Fruit fly (Drosophila melanogaster) whole organism, embryonic: ENCODE measurements around the gene kairos.
A peak's percentile ranks its signal among the peaks of the same experiment; 100 is the strongest.

Experiments used
- ATbp ChIP-seq: fragments of 200-800 bp; sonication (Bioruptor generic); optimal IDR thresholded peaks from 2 replicates; lab custom pipeline; 2017; ENCODE audit warnings: missing biosample characterization, mild to moderate bottlenecking, missing genetic modification characterization, missing genetic modification reagents
- CG10543 ChIP-seq: fragments of 200-800 bp; sonication (Bioruptor generic); optimal IDR thresholded peaks from 3 replicates; lab custom pipeline; 2017; ENCODE audit warnings: missing biosample characterization, mild to moderate bottlenecking, missing genetic modification characterization, moderate library complexity
- CG10654 ChIP-seq: fragments of 200-800 bp; sonication (Bioruptor generic); optimal IDR thresholded peaks from 2 replicates; lab custom pipeline; 2016; ENCODE audit warnings: missing biosample characterization, missing genetic modification characterization
- CG11085 ChIP-seq: fragments of 200-800 bp; sonication (Bioruptor generic); IDR thresholded peaks from 2 replicates; pipeline ENCODE4 v1.3.6; 2022; ENCODE audit warnings: missing biosample characterization, missing genetic modification characterization
- CG11093 ChIP-seq: fragments of 200-800 bp; sonication (Bioruptor generic); IDR thresholded peaks from 3 replicates; pipeline ENCODE4 v1.3.6; 2022; ENCODE audit warnings: missing biosample characterization, missing genetic modification characterization
- CG15479 ChIP-seq: fragments of 200-800 bp; sonication (Bioruptor generic); optimal IDR thresholded peaks from 3 replicates; lab custom pipeline; 2019; ENCODE audit warnings: missing biosample characterization, mild to moderate bottlenecking, missing genetic modification characterization, moderate library complexity
- CG15601 ChIP-seq: fragments of 200-800 bp; sonication (Bioruptor generic); optimal IDR thresholded peaks from 3 replicates; lab custom pipeline; 2019; ENCODE audit warnings: missing biosample characterization, mild to moderate bottlenecking, missing genetic modification characterization, moderate library complexity
- CG16813 ChIP-seq: fragments of 200-800 bp; sonication (Bioruptor generic); IDR thresholded peaks from 3 replicates; pipeline ENCODE4 v1.3.6; 2022; ENCODE audit warnings: missing biosample characterization, missing genetic modification characterization; ENCODE audit not compliant: partially characterized antibody
- CG16815 ChIP-seq: fragments of 200-800 bp; sonication (Bioruptor generic); optimal IDR thresholded peaks from 3 replicates; lab custom pipeline; 2017; ENCODE audit warnings: missing biosample characterization, mild to moderate bottlenecking, missing genetic modification characterization
- CG17912 ChIP-seq: fragments of 200-800 bp; sonication (Bioruptor generic); optimal IDR thresholded peaks from 2 replicates; lab custom pipeline; 2018; ENCODE audit warnings: missing biosample characterization, mild to moderate bottlenecking, missing genetic modification characterization
- CG18011 ChIP-seq: fragments of 200-800 bp; sonication (Bioruptor generic); optimal IDR thresholded peaks from 2 replicates; lab custom pipeline; 2017; ENCODE audit warnings: missing biosample characterization, missing genetic modification characterization, mild to moderate bottlenecking, moderate library complexity, missing genotype
- CG18599 ChIP-seq: fragments of 200-800 bp; sonication (Bioruptor generic); optimal IDR thresholded peaks from 3 replicates; lab custom pipeline; 2017; ENCODE audit warnings: missing biosample characterization, missing genetic modification characterization, mild to moderate bottlenecking, moderate library complexity, missing genetic modification reagents
- CG31441 ChIP-seq: fragments of 200-800 bp; sonication (Bioruptor generic); IDR thresholded peaks from 2 replicates; pipeline ENCODE4 v1.3.6; 2022; ENCODE audit warnings: missing biosample characterization, missing genetic modification characterization
- CG33213 ChIP-seq: fragments of 200-800 bp; sonication (Bioruptor generic); optimal IDR thresholded peaks from 3 replicates; lab custom pipeline; 2016; ENCODE audit warnings: missing biosample characterization, missing genetic modification characterization
- CG3847 ChIP-seq: fragments of 200-800 bp; sonication (Bioruptor generic); IDR thresholded peaks from 2 replicates; pipeline ENCODE4 v1.3.6; 2022; ENCODE audit warnings: missing biosample characterization, missing genetic modification characterization
- CG4730 ChIP-seq: fragments of 200-800 bp; sonication (Bioruptor generic); IDR thresholded peaks from 2 replicates; pipeline ENCODE4 v1.3.6; 2022; ENCODE audit warnings: missing biosample characterization, missing genetic modification characterization
- CG7556 ChIP-seq: fragments of 200-800 bp; sonication (Bioruptor generic); optimal IDR thresholded peaks from 2 replicates; lab custom pipeline; 2017; ENCODE audit warnings: missing biosample characterization, mild to moderate bottlenecking, missing genetic modification characterization
- CG8359 ChIP-seq: fragments of 200-800 bp; sonication (Bioruptor generic); optimal IDR thresholded peaks from 2 replicates; lab custom pipeline; 2017; ENCODE audit warnings: missing biosample characterization, mild to moderate bottlenecking, missing genetic modification characterization, borderline replicate concordance
- CTCF ChIP-seq: fragments of 200-800 bp; sonication (Bioruptor generic); optimal IDR thresholded peaks from 2 replicates; lab custom pipeline; 2017; ENCODE audit warnings: missing biosample characterization, mild to moderate bottlenecking, missing genetic modification characterization, moderate library complexity
- Camta ChIP-seq: fragments of 200-800 bp; sonication (Bioruptor generic); optimal IDR thresholded peaks from 2 replicates; lab custom pipeline; 2016; ENCODE audit warnings: missing biosample characterization, missing genetic modification characterization
- Doc2 ChIP-seq: fragments of 200-800 bp; sonication (Bioruptor generic); IDR thresholded peaks from 2 replicates; pipeline ENCODE4 v1.3.6; 2022; ENCODE audit warnings: missing biosample characterization, missing genetic modification characterization
- Drgx ChIP-seq: fragments of 200-800 bp; sonication (Bioruptor generic); IDR thresholded peaks from 2 replicates; pipeline ENCODE4 v1.3.6; 2022; ENCODE audit warnings: missing biosample characterization, missing genetic modification characterization
- ERR ChIP-seq: fragments of 200-800 bp; sonication (Bioruptor generic); optimal IDR thresholded peaks from 2 replicates; lab custom pipeline; 2016; ENCODE audit warnings: missing biosample characterization, missing genetic modification characterization
- GATAe ChIP-seq: fragments of 200-800 bp; sonication (Bioruptor generic); conservative IDR thresholded peaks from 2 replicates; pipeline ENCODE4 v1.3.6; 2022; ENCODE audit warnings: missing biosample characterization, missing genetic modification characterization
- HLHmδ ChIP-seq: fragments of 200-800 bp; sonication (Bioruptor generic); optimal IDR thresholded peaks from 2 replicates; lab custom pipeline; 2018; ENCODE audit warnings: missing biosample characterization, mild to moderate bottlenecking, missing genetic modification characterization, moderate library complexity
- HmgD ChIP-seq: fragments of 200-800 bp; sonication (Bioruptor generic); optimal IDR thresholded peaks from 3 replicates; lab custom pipeline; 2016; ENCODE audit warnings: missing biosample characterization, missing genetic modification characterization
- Hr78 ChIP-seq, 2 experiments: fragments of 200-800 bp in 1 of 2; fragments of >200 bp in 1 of 2; sonication (Bioruptor generic) in 1 of 2; optimal IDR thresholded peaks; 2 replicates each; lab custom pipeline; 2017 to 2019; ENCODE audit warnings: missing biosample characterization in 2 of 2, missing genetic modification characterization in 2 of 2, mild to moderate bottlenecking in 1 of 2, moderate library complexity in 1 of 2
- Myb ChIP-seq: fragments of 200-800 bp; sonication (Bioruptor generic); optimal IDR thresholded peaks from 2 replicates; lab custom pipeline; 2016; ENCODE audit warnings: missing biosample characterization, missing genetic modification characterization
- NC2α ChIP-seq: fragments of 200-800 bp; sonication (Bioruptor generic); optimal IDR thresholded peaks from 2 replicates; lab custom pipeline; 2016; ENCODE audit warnings: missing biosample characterization, missing genetic modification characterization
- Oli ChIP-seq: fragments of 200-800 bp; sonication (Bioruptor generic); optimal IDR thresholded peaks from 2 replicates; lab custom pipeline; 2018; ENCODE audit warnings: missing biosample characterization, mild to moderate bottlenecking, missing genetic modification characterization, moderate library complexity
- Taf1 ChIP-seq: fragments of 200-800 bp; sonication (Bioruptor generic); IDR thresholded peaks from 2 replicates; pipeline ENCODE4 v1.3.6; 2022; ENCODE audit warnings: missing biosample characterization, missing genetic modification characterization
- Trl ChIP-seq, 3 experiments: fragments of >200 bp in 2 of 3; fragments of 200-800 bp in 1 of 3; sonication (Bioruptor generic) in 1 of 3; optimal IDR thresholded peaks; 2 replicates in 1 of 3; 3 replicates in 2 of 3; lab custom pipeline; 2016 to 2017; ENCODE audit warnings: missing biosample characterization in 1 of 3, missing genetic modification characterization in 1 of 3
- abd-A ChIP-seq: fragments of 200-800 bp; sonication (Bioruptor generic); optimal IDR thresholded peaks from 3 replicates; lab custom pipeline; 2019; ENCODE audit warnings: missing biosample characterization, mild to moderate bottlenecking, missing genetic modification characterization, moderate library complexity
- az2 ChIP-seq: fragments of 200-800 bp; sonication (Bioruptor generic); optimal IDR thresholded peaks from 3 replicates; lab custom pipeline; 2016; ENCODE audit warnings: missing biosample characterization, missing genetic modification characterization
- bbx ChIP-seq: fragments of 200-800 bp; sonication (Bioruptor generic); IDR thresholded peaks from 2 replicates; pipeline ENCODE4 v1.3.6; 2022; ENCODE audit warnings: missing biosample characterization, missing genetic modification characterization; ENCODE audit not compliant: partially characterized antibody
- cad ChIP-seq: fragments of >200 bp; optimal IDR thresholded peaks from 2 replicates; lab custom pipeline; 2017; ENCODE audit warnings: missing biosample characterization, missing genetic modification characterization
- chinmo ChIP-seq: fragments of 200-800 bp; sonication (Bioruptor generic); IDR thresholded peaks from 4 replicates; pipeline ENCODE4 v1.3.6; 2022; ENCODE audit warnings: missing biosample characterization, missing genetic modification characterization; ENCODE audit not compliant: partially characterized antibody
- dimm ChIP-seq: fragments of 200-800 bp; sonication (Bioruptor generic); IDR thresholded peaks from 2 replicates; pipeline ENCODE4 v1.3.6; 2022; ENCODE audit warnings: missing biosample characterization, missing genetic modification characterization
- fd3F ChIP-seq: fragments of 200-800 bp; sonication (Bioruptor generic); optimal IDR thresholded peaks from 2 replicates; lab custom pipeline; 2018; ENCODE audit warnings: missing biosample characterization, mild to moderate bottlenecking, missing genetic modification characterization, moderate library complexity
- gce ChIP-seq: fragments of 200-800 bp; sonication (Bioruptor generic); IDR thresholded peaks from 3 replicates; pipeline ENCODE4 v1.3.6; 2022; ENCODE audit warnings: missing biosample characterization, missing genetic modification characterization
- gem ChIP-seq: fragments of 200-800 bp; sonication (Bioruptor generic); optimal IDR thresholded peaks from 2 replicates; lab custom pipeline; 2019; ENCODE audit warnings: missing biosample characterization, mild to moderate bottlenecking, missing genetic modification characterization, moderate library complexity
- ind ChIP-seq: fragments of 200-800 bp; sonication (Bioruptor generic); optimal IDR thresholded peaks from 3 replicates; lab custom pipeline; 2016; ENCODE audit warnings: missing biosample characterization, missing genetic modification characterization
- kni ChIP-seq: fragments of 200-800 bp; sonication (Bioruptor generic); optimal IDR thresholded peaks from 3 replicates; lab custom pipeline; 2017; ENCODE audit warnings: mild to moderate bottlenecking, missing biosample characterization, missing genetic modification reagents, missing genetic modification characterization
- lola ChIP-seq, 3 experiments: fragments of >200 bp in 2 of 3; fragments of 200-800 bp in 1 of 3; sonication (Bioruptor generic) in 1 of 3; optimal IDR thresholded peaks; 2 replicates each; lab custom pipeline; 2017 to 2019; ENCODE audit warnings: missing biosample characterization in 3 of 3, missing genetic modification characterization in 3 of 3, mild to moderate bottlenecking in 1 of 3, moderate library complexity in 1 of 3
- nom ChIP-seq: fragments of 200-800 bp; sonication (Bioruptor generic); optimal IDR thresholded peaks from 2 replicates; lab custom pipeline; 2017; ENCODE audit warnings: missing biosample characterization, missing genetic modification characterization, mild to moderate bottlenecking, moderate library complexity, missing genetic modification reagents
- org-1 ChIP-seq: fragments of 200-800 bp; sonication (Bioruptor generic); optimal IDR thresholded peaks from 2 replicates; lab custom pipeline; 2017; ENCODE audit warnings: missing biosample characterization, missing genetic modification characterization
- pnt ChIP-seq: fragments of 200-800 bp; sonication (Bioruptor generic); optimal IDR thresholded peaks from 3 replicates; lab custom pipeline; 2016; ENCODE audit warnings: missing biosample characterization, missing genetic modification characterization
- sima ChIP-seq: fragments of 200-800 bp; sonication (Bioruptor generic); optimal IDR thresholded peaks from 2 replicates; lab custom pipeline; 2016; ENCODE audit warnings: missing biosample characterization, missing genetic modification characterization
- so ChIP-seq: fragments of 200-800 bp; sonication (Bioruptor generic); IDR thresholded peaks from 3 replicates; pipeline ENCODE4 v1.3.6; 2022; ENCODE audit warnings: missing biosample characterization, missing genetic modification characterization
- sob ChIP-seq: fragments of 200-800 bp; sonication (Bioruptor generic); IDR thresholded peaks from 2 replicates; pipeline ENCODE4 v1.3.6; 2022; ENCODE audit warnings: missing biosample characterization, missing genetic modification characterization
- tap ChIP-seq: fragments of 200-800 bp; optimal IDR thresholded peaks from 3 replicates; lab custom pipeline; 2019; ENCODE audit warnings: missing biosample characterization, mild to moderate bottlenecking, missing genetic modification characterization, moderate library complexity

The kairos gene

DNA sequence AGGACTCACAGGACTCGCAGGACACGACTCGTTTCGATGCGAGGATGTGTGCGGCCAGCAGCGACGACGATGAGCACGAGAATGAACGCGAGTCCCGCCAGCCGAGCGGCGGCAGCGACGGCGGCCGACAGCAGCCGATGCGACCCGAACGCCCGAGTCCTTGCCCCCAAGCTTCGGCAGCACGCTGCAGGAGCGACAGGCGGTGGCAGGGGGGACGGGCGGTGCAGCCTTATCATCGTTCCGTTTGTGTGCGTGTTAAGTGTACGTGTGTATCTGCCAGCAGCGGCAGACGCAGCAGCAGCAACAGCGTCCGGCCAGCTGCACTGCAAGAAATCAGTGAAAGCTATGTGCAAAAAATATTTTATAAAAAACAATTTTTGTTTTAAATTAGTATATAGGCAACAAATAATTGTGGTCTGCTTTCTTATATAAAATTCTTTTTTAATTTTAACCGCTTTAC lies at the start of gene kairos (continued):
- TF ChIP-seq CG15479 (no peak), CG3847 (no peak), org-1 (GFP tag; lab: Kevin White, UChicago) (no peak), CG16813 (no peak), chinmo (0 out of 4 replicates have a peak, but pooled peaks have one; percentile 53), CG11093 (GFP tag; lab: Robert Waterston, UW) (no peak), Hr78 (GFP tag; optimal IDR thresholded peaks at IDR 0.05; lab: Kevin White, UChicago) (no peak), Drgx (GFP tag; lab: Robert Waterston, UW) (0 out of 2 replicates have a peak, but pooled peaks have one; percentile 24), Trl (optimal IDR thresholded peaks at IDR 0.05; lab: Kevin White, UChicago) (no peak), Trl (GFP tag; optimal IDR thresholded peaks at IDR 0.05; lab: Kevin White, UChicago) (no peak), ERR (GFP tag; lab: Kevin White, UChicago) (no peak), bbx (no peak), CG10654 (GFP tag; lab: Kevin White, UChicago) (no peak), abd-A (tag; lab: Kevin White, UChicago) (peak; percentile 1), Myb (GFP tag; lab: Kevin White, UChicago) (no peak), CG10543 (GFP tag; lab: Kevin White, UChicago) (no peak), Doc2 (no peak), CG4730 (GFP tag; lab: Robert Waterston, UW) (no peak), so (GFP tag; lab: Robert Waterston, UW) (no peak), CG11085 (GFP tag; lab: Robert Waterston, UW) (no peak), gce (no peak), CG31441 (peak; percentile 30; the same call in 1 of the 2 replicates), ind (GFP tag; lab: Kevin White, UChicago) (peak; percentile 7), Camta (no peak), CG8359 (GFP tag; lab: Kevin White, UChicago) (no peak), HLHmδ (GFP tag; lab: Kevin White, UChicago) (no peak), HmgD (no peak), CG7556 (GFP tag; lab: Kevin White, UChicago) (no peak), CG18599 (GFP tag; lab: Kevin White, UChicago) (peak; percentile 62), pnt (no peak), CG15601 (tag; lab: Kevin White, UChicago) (no peak), CTCF (GFP tag; lab: Kevin White, UChicago) (no peak), GATAe (no peak), tap (tag; lab: Kevin White, UChicago) (no peak), sob (GFP tag; lab: Robert Waterston, UW) (no peak), CG33213 (GFP tag; lab: Kevin White, UChicago) (no peak), CG17912 (GFP tag; lab: Kevin White, UChicago) (no peak), Taf1 (no peak), fd3F (GFP tag; lab: Kevin White, UChicago) (no peak), gem (tag; lab: Kevin White, UChicago) (no peak), CG16815 (GFP tag; lab: Kevin White, UChicago) (no peak), NC2α (no peak), kni (GFP tag; lab: Kevin White, UChicago) (no peak), sima (GFP tag; lab: Kevin White, UChicago) (no peak), nom (GFP tag; lab: Kevin White, UChicago) (no peak), Oli (tag; lab: Kevin White, UChicago) (no peak), az2 (GFP tag; lab: Kevin White, UChicago) (no peak), cad (GFP tag; lab: Kevin White, UChicago) (no peak), ATbp (GFP tag; lab: Kevin White, UChicago) (no peak), CG18011 (GFP tag; lab: Kevin White, UChicago) (no peak), dimm (peak; percentile 20; the same call in 1 of the 2 replicates), lola (GFP tag; optimal IDR thresholded peaks at IDR 0.05; lab: Kevin White, UChicago) (no peak)
